Fruit fly (Drosophila melanogaster): ENCODE measurements around the gene CG33257.
A peak's percentile ranks its signal among the peaks of the same experiment; 100 is the strongest.

CG33257 gene

DNA sequence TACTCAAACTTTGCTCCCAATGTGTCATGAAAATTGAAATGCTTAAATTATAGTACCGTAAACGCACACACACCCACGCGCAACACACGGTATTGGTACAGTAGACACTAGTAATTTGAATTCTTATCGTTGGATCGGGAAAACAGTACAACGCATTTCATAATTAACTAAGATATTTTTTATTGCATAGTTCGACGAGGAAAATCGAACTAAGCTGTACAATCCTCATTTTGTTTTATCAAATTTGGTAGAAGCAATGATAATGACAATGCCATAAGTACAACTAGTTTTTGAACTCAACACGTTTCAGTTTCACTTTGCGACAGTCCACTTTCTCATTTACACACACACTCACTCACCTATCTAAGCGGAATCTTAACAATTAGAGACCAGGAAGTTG is 34.6 kb downstream of the CG33257 start (continued):
- TF ChIP-seq CG6254 (GFP tag; optimal IDR thresholded peaks at IDR 0.05) = no peak
- TF ChIP-seq en (GFP tag; optimal IDR thresholded peaks at IDR 0.05) = peak; percentile 21
- TF ChIP-seq CG3065 (GFP tag; optimal IDR thresholded peaks at IDR 0.05) = no peak
- TF ChIP-seq tna (GFP tag; IDR thresholded peaks at IDR 0.05; ENCODE audit: partially characterized antibody) = no peak
- TF ChIP-seq klu (GFP tag; IDR thresholded peaks at IDR 0.05) = 0 out of 2 replicates have a peak, but pooled peaks have one; percentile 25
- TF ChIP-seq Hsf (GFP tag; optimal IDR thresholded peaks at IDR 0.05) = peak; percentile 70
- TF ChIP-seq Ptx1 (GFP tag; IDR thresholded peaks at IDR 0.05) = peak; percentile 63
- no peak for TF ChIP-seq usp (GFP tag; optimal IDR thresholded peaks at IDR 0.05)
- TF ChIP-seq CG11504 (tag; optimal IDR thresholded peaks at IDR 0.05) = no peak
- TF ChIP-seq btn (GFP tag; optimal IDR thresholded peaks at IDR 0.05) = peak; percentile 15
- peak; percentile 43 for TF ChIP-seq Bteb2 (GFP tag; optimal IDR thresholded peaks at IDR 0.05)
- peak; percentile 38 for TF ChIP-seq chn (GFP tag; optimal IDR thresholded peaks at IDR 0.05)
- TF ChIP-seq H15 (GFP tag; IDR thresholded peaks at IDR 0.05) = no peak
- TF ChIP-seq CG4328 (GFP tag; optimal IDR thresholded peaks at IDR 0.05) = peak; percentile 58
- peak; percentile 51 for TF ChIP-seq dmrt11E (tag; optimal IDR thresholded peaks at IDR 0.05)
- TF ChIP-seq gro (GFP tag; optimal IDR thresholded peaks at IDR 0.05) = peak; percentile 83
- peak; percentile 65 for TF ChIP-seq CG12219 (GFP tag; optimal IDR thresholded peaks at IDR 0.05)
- peak; percentile 1 for TF ChIP-seq Nf-YB (GFP tag; optimal IDR thresholded peaks at IDR 0.05)
- peak; percentile 61 for TF ChIP-seq CG12071 (GFP tag; optimal IDR thresholded peaks at IDR 0.05)
- TF ChIP-seq pros (GFP tag; optimal IDR thresholded peaks at IDR 0.05) = peak; percentile 0
- TF ChIP-seq chm (GFP tag; IDR thresholded peaks at IDR 0.05) = peak; percentile 14; the same call in 1 of the 2 replicates
- TF ChIP-seq Bgb (GFP tag; IDR thresholded peaks at IDR 0.05; ENCODE audit: partially characterized antibody) = no peak
- peak; percentile 29 for TF ChIP-seq CG17568 (GFP tag; optimal IDR thresholded peaks at IDR 0.05)
- no peak for TF ChIP-seq insv (GFP tag; optimal IDR thresholded peaks at IDR 0.05)
- TF ChIP-seq sens (GFP tag) = peak; percentile 90
- TF ChIP-seq D19A (tag; optimal IDR thresholded peaks at IDR 0.05) = peak; percentile 60
- TF ChIP-seq CG6813 (GFP tag; optimal IDR thresholded peaks at IDR 0.05) = peak; percentile 31
- TF ChIP-seq CG7786 (GFP tag; optimal IDR thresholded peaks at IDR 0.05) = peak; percentile 75
- TF ChIP-seq CG6854 (GFP tag; optimal IDR thresholded peaks at IDR 0.05) = peak; percentile 69
- TF ChIP-seq BEAF-32 (GFP tag; optimal IDR thresholded peaks at IDR 0.05) = no peak
- no peak for TF ChIP-seq CG5953 (GFP tag; IDR thresholded peaks at IDR 0.05)
- TF ChIP-seq CG8388 (GFP tag; optimal IDR thresholded peaks at IDR 0.05) = peak; percentile 57
- TF ChIP-seq CG12769 (tag; optimal IDR thresholded peaks at IDR 0.05) = peak; percentile 86
- peak; percentile 46 for TF ChIP-seq CG9876 (GFP tag; optimal IDR thresholded peaks at IDR 0.05)
- no peak for TF ChIP-seq vnd (GFP tag; IDR thresholded peaks at IDR 0.05; ENCODE audit: partially characterized antibody)
- peak; percentile 73 for TF ChIP-seq Nf-YC (tag; optimal IDR thresholded peaks at IDR 0.05)
- TF ChIP-seq CG10565 (GFP tag; optimal IDR thresholded peaks at IDR 0.05) = no peak
- peak; percentile 64; the same call in 2 of the 3 replicates for TF ChIP-seq CG17361 (GFP tag; IDR thresholded peaks at IDR 0.05)
- TF ChIP-seq CG18599 (GFP tag; optimal IDR thresholded peaks at IDR 0.05) = no peak
- TF ChIP-seq shn (GFP tag; optimal IDR thresholded peaks at IDR 0.05) = peak; percentile 42
- no peak for TF ChIP-seq emc (GFP tag; optimal IDR thresholded peaks at IDR 0.05)
- peak; percentile 57 for TF ChIP-seq az2 (GFP tag; optimal IDR thresholded peaks at IDR 0.05)
- TF ChIP-seq CG2116 (GFP tag; optimal IDR thresholded peaks at IDR 0.05) = no peak
- peak; percentile 74 for TF ChIP-seq Fer1 (GFP tag; optimal IDR thresholded peaks at IDR 0.05)
- TF ChIP-seq tin (GFP tag; optimal IDR thresholded peaks at IDR 0.05) = peak; percentile 63
- peak; percentile 43; the same call in 1 of the 2 replicates for TF ChIP-seq wor (GFP tag; IDR thresholded peaks at IDR 0.05)
- no peak for TF ChIP-seq Bdp1 (GFP tag; optimal IDR thresholded peaks at IDR 0.05)
- TF ChIP-seq Pdp1 (GFP tag; optimal IDR thresholded peaks at IDR 0.05) = peak; percentile 74 to 75
- TF ChIP-seq CG1603 (tag; optimal IDR thresholded peaks at IDR 0.05) = peak; percentile 78
- no peak for TF ChIP-seq repo (GFP tag; optimal IDR thresholded peaks at IDR 0.05)
